Fruit fly (Drosophila melanogaster) whole organism, embryonic: ENCODE data around the gene CG10338.

ENCODE experiments used
- B-H1 ChIP-seq: fragments of 200-800 bp; sonication (Bioruptor generic); IDR thresholded peaks from 3 replicates; pipeline ENCODE4 v1.3.6; 2022; ENCODE audit warnings: missing biosample characterization, missing genetic modification characterization
- Bdp1 ChIP-seq: fragments of 200-800 bp; sonication (Bioruptor generic); optimal IDR thresholded peaks from 3 replicates; lab custom pipeline; 2016; ENCODE audit warnings: missing biosample characterization, missing genetic modification characterization
- Blimp-1 ChIP-seq: fragments of 200-800 bp; sonication (Bioruptor generic); optimal IDR thresholded peaks from 3 replicates; lab custom pipeline; 2018; ENCODE audit warnings: missing biosample characterization, missing genetic modification characterization, mild to moderate bottlenecking, moderate library complexity, missing genetic modification reagents
- CG10654 ChIP-seq: fragments of 200-800 bp; sonication (Bioruptor generic); optimal IDR thresholded peaks from 2 replicates; lab custom pipeline; 2016; ENCODE audit warnings: missing biosample characterization, missing genetic modification characterization
- CG11085 ChIP-seq: fragments of 200-800 bp; sonication (Bioruptor generic); IDR thresholded peaks from 2 replicates; pipeline ENCODE4 v1.3.6; 2022; ENCODE audit warnings: missing biosample characterization, missing genetic modification characterization
- CG11456 ChIP-seq: fragments of 200-800 bp; sonication (Bioruptor generic); IDR thresholded peaks from 3 replicates; pipeline ENCODE4 v1.3.6; 2022; ENCODE audit warnings: missing biosample characterization, missing genetic modification characterization
- CG12219 ChIP-seq: fragments of 200-800 bp; sonication (Bioruptor generic); optimal IDR thresholded peaks from 3 replicates; lab custom pipeline; 2018; ENCODE audit warnings: missing biosample characterization, mild to moderate bottlenecking, missing genetic modification characterization
- CG1233 ChIP-seq: fragments of 200-800 bp; sonication (Bioruptor generic); optimal IDR thresholded peaks from 4 replicates; lab custom pipeline; 2018; ENCODE audit warnings: missing biosample characterization, mild to moderate bottlenecking, missing genetic modification characterization
- CG12769 ChIP-seq: fragments of 200-800 bp; sonication (Bioruptor generic); optimal IDR thresholded peaks from 2 replicates; lab custom pipeline; 2019; ENCODE audit warnings: missing biosample characterization, mild to moderate bottlenecking, missing genetic modification characterization, moderate library complexity
- CG15601 ChIP-seq: fragments of 200-800 bp; sonication (Bioruptor generic); optimal IDR thresholded peaks from 3 replicates; lab custom pipeline; 2019; ENCODE audit warnings: missing biosample characterization, mild to moderate bottlenecking, missing genetic modification characterization, moderate library complexity
- CG17568 ChIP-seq: fragments of 200-800 bp; sonication (Bioruptor generic); optimal IDR thresholded peaks from 2 replicates; lab custom pipeline; 2018; ENCODE audit warnings: missing biosample characterization, mild to moderate bottlenecking, missing genetic modification characterization, moderate library complexity
- CG17612 ChIP-seq: fragments of 200-800 bp; sonication (Bioruptor generic); IDR thresholded peaks from 2 replicates; pipeline ENCODE4 v1.3.6; 2022; ENCODE audit warnings: missing biosample characterization, missing genetic modification characterization
- CG18262 ChIP-seq: fragments of 200-800 bp; optimal IDR thresholded peaks from 3 replicates; lab custom pipeline; 2019; ENCODE audit warnings: missing biosample characterization, mild to moderate bottlenecking, missing genetic modification characterization, moderate library complexity
- CG2712 ChIP-seq: fragments of 200-800 bp; optimal IDR thresholded peaks from 3 replicates; lab custom pipeline; 2019; ENCODE audit warnings: missing biosample characterization, mild to moderate bottlenecking, missing genetic modification characterization, moderate library complexity
- CG3065 ChIP-seq: fragments of 200-800 bp; sonication (Bioruptor generic); optimal IDR thresholded peaks from 2 replicates; lab custom pipeline; 2016; ENCODE audit warnings: missing biosample characterization, missing genetic modification characterization
- CG3163 ChIP-seq: fragments of 200-800 bp; sonication (Bioruptor generic); optimal IDR thresholded peaks from 3 replicates; lab custom pipeline; 2016; ENCODE audit warnings: missing biosample characterization, missing genetic modification characterization
- CG3281 ChIP-seq: fragments of 200-800 bp; sonication (Bioruptor generic); optimal IDR thresholded peaks from 3 replicates; lab custom pipeline; 2017; ENCODE audit warnings: missing biosample characterization, mild to moderate bottlenecking, missing genetic modification characterization
- CG33213 ChIP-seq: fragments of 200-800 bp; sonication (Bioruptor generic); optimal IDR thresholded peaks from 3 replicates; lab custom pipeline; 2016; ENCODE audit warnings: missing biosample characterization, missing genetic modification characterization
- CG43689 ChIP-seq: fragments of 200-800 bp; sonication (Bioruptor generic); IDR thresholded peaks from 2 replicates; pipeline ENCODE4 v1.3.6; 2022; ENCODE audit warnings: missing biosample characterization, missing genetic modification characterization
- CG6813 ChIP-seq: fragments of 200-800 bp; sonication (Bioruptor generic); optimal IDR thresholded peaks from 2 replicates; lab custom pipeline; 2017; ENCODE audit warnings: missing biosample characterization, missing genetic modification characterization, mild to moderate bottlenecking, moderate library complexity, missing genetic modification reagents
- CG7928 ChIP-seq: fragments of 200-800 bp; sonication (Bioruptor generic); optimal IDR thresholded peaks from 2 replicates; lab custom pipeline; 2017; ENCODE audit warnings: missing biosample characterization, mild to moderate bottlenecking, missing genetic modification characterization
- D19A ChIP-seq: fragments of 200-800 bp; optimal IDR thresholded peaks from 3 replicates; lab custom pipeline; 2019; ENCODE audit warnings: missing biosample characterization, mild to moderate bottlenecking, missing genetic modification characterization, moderate library complexity
- Deaf1 ChIP-seq: fragments of 200-800 bp; optimal IDR thresholded peaks from 3 replicates; lab custom pipeline; 2019; ENCODE audit warnings: missing biosample characterization, mild to moderate bottlenecking, missing genetic modification characterization, moderate library complexity
- Fer2 ChIP-seq: fragments of 200-800 bp; sonication (Bioruptor generic); optimal IDR thresholded peaks from 2 replicates; lab custom pipeline; 2018; ENCODE audit warnings: missing biosample characterization, mild to moderate bottlenecking, missing genetic modification characterization, moderate library complexity
- Gug ChIP-seq: fragments of 200-800 bp; sonication (Bioruptor generic); IDR thresholded peaks from 4 replicates; pipeline ENCODE4 v1.3.6; 2022; ENCODE audit warnings: missing biosample characterization, missing genetic modification characterization
- HHEX ChIP-seq: fragments of 200-800 bp; sonication (Bioruptor generic); optimal IDR thresholded peaks from 3 replicates; lab custom pipeline; 2017; ENCODE audit warnings: missing biosample characterization, mild to moderate bottlenecking, missing genetic modification characterization, missing genetic modification reagents
- HLHmδ ChIP-seq: fragments of 200-800 bp; sonication (Bioruptor generic); optimal IDR thresholded peaks from 2 replicates; lab custom pipeline; 2018; ENCODE audit warnings: missing biosample characterization, mild to moderate bottlenecking, missing genetic modification characterization, moderate library complexity
- Mes4 ChIP-seq: fragments of 200-800 bp; sonication (Bioruptor generic); optimal IDR thresholded peaks from 2 replicates; lab custom pipeline; 2016; ENCODE audit warnings: missing biosample characterization, missing genetic modification characterization
- Neu2 ChIP-seq: fragments of 200-800 bp; sonication (Bioruptor generic); optimal IDR thresholded peaks from 3 replicates; lab custom pipeline; 2016; ENCODE audit warnings: missing biosample characterization, missing genetic modification characterization, borderline replicate concordance
- Poxn ChIP-seq: fragments of 200-800 bp; sonication (Bioruptor generic); IDR thresholded peaks from 2 replicates; pipeline ENCODE4 v1.3.6; 2022; ENCODE audit warnings: missing biosample characterization, missing genetic modification characterization
- Six4 ChIP-seq: fragments of 200-800 bp; sonication (Bioruptor generic); optimal IDR thresholded peaks from 2 replicates; lab custom pipeline; 2016; ENCODE audit warnings: missing biosample characterization, missing genetic modification characterization
- ara ChIP-seq: fragments of 200-800 bp; sonication (Bioruptor generic); IDR thresholded peaks from 2 replicates; pipeline ENCODE4 v1.3.6; 2022; ENCODE audit warnings: missing biosample characterization, missing genetic modification characterization
- ase ChIP-seq: fragments of 200-800 bp; sonication (Bioruptor generic); IDR thresholded peaks from 3 replicates; pipeline ENCODE4 v1.3.6; 2022; ENCODE audit warnings: missing biosample characterization, missing genetic modification characterization
- bsh ChIP-seq, 2 experiments: fragments of 200-800 bp; sonication (Bioruptor generic); optimal IDR thresholded peaks; 2 replicates each; lab custom pipeline; 2017 to 2018; ENCODE audit warnings: mild to moderate bottlenecking in 2 of 2, missing biosample characterization in 2 of 2, missing genetic modification characterization in 2 of 2, moderate library complexity in 1 of 2
- cas ChIP-seq: fragments of 200-800 bp; sonication (Bioruptor generic); IDR thresholded peaks from 2 replicates; pipeline ENCODE4 v1.3.6; 2022; ENCODE audit warnings: missing biosample characterization, missing genetic modification characterization
- chm ChIP-seq: fragments of 200-800 bp; sonication (Bioruptor generic); IDR thresholded peaks from 2 replicates; pipeline ENCODE4 v1.3.6; 2022; ENCODE audit warnings: missing biosample characterization, missing genetic modification characterization
- gsb ChIP-seq: fragments of 200-800 bp; sonication (Bioruptor generic); IDR thresholded peaks from 2 replicates; pipeline ENCODE4 v1.3.6; 2022; ENCODE audit warnings: missing biosample characterization, missing genetic modification characterization
- jing ChIP-seq: fragments of 200-800 bp; sonication (Bioruptor generic); optimal IDR thresholded peaks from 2 replicates; lab custom pipeline; 2018; ENCODE audit warnings: missing biosample characterization, mild to moderate bottlenecking, missing genetic modification characterization
- kni ChIP-seq: fragments of 200-800 bp; sonication (Bioruptor generic); optimal IDR thresholded peaks from 3 replicates; lab custom pipeline; 2017; ENCODE audit warnings: mild to moderate bottlenecking, missing biosample characterization, missing genetic modification reagents, missing genetic modification characterization
- mld ChIP-seq: fragments of 200-800 bp; sonication (Bioruptor generic); IDR thresholded peaks from 3 replicates; pipeline ENCODE4 v1.3.6; 2022; ENCODE audit warnings: missing biosample characterization, missing genetic modification characterization; ENCODE audit not compliant: partially characterized antibody
- nom ChIP-seq: fragments of 200-800 bp; sonication (Bioruptor generic); optimal IDR thresholded peaks from 2 replicates; lab custom pipeline; 2017; ENCODE audit warnings: missing biosample characterization, missing genetic modification characterization, mild to moderate bottlenecking, moderate library complexity, missing genetic modification reagents
- odd ChIP-seq: fragments of 200-800 bp; sonication (Bioruptor generic); optimal IDR thresholded peaks from 2 replicates; lab custom pipeline; 2017; ENCODE audit warnings: missing biosample characterization, mild to moderate bottlenecking, missing genetic modification characterization
- peb ChIP-seq: fragments of 200-800 bp; sonication (Bioruptor generic); IDR thresholded peaks from 2 replicates; pipeline ENCODE4 v1.3.6; 2022; ENCODE audit warnings: missing biosample characterization, missing genetic modification characterization
- phol ChIP-seq: fragments of 200-800 bp; sonication (Bioruptor generic); optimal IDR thresholded peaks from 3 replicates; lab custom pipeline; 2018; ENCODE audit warnings: missing biosample characterization, mild to moderate bottlenecking, missing genetic modification characterization, moderate library complexity
- pros ChIP-seq: fragments of 200-800 bp; sonication (Bioruptor generic); optimal IDR thresholded peaks from 3 replicates; lab custom pipeline; 2019; ENCODE audit warnings: missing biosample characterization, mild to moderate bottlenecking, missing genetic modification characterization, moderate library complexity
- pzg ChIP-seq: fragments of 200-800 bp; sonication (Bioruptor generic); optimal IDR thresholded peaks from 3 replicates; lab custom pipeline; 2018; ENCODE audit warnings: missing biosample characterization, mild to moderate bottlenecking, missing genetic modification characterization, moderate library complexity
- slou ChIP-seq: fragments of 200-800 bp; sonication (Bioruptor generic); optimal IDR thresholded peaks from 3 replicates; lab custom pipeline; 2016; ENCODE audit warnings: missing biosample characterization, missing genetic modification characterization
- slp2 ChIP-seq: fragments of 200-800 bp; sonication (Bioruptor generic); optimal IDR thresholded peaks from 2 replicates; lab custom pipeline; 2016; ENCODE audit warnings: missing biosample characterization, missing genetic modification characterization
- sob ChIP-seq: fragments of 200-800 bp; sonication (Bioruptor generic); IDR thresholded peaks from 2 replicates; pipeline ENCODE4 v1.3.6; 2022; ENCODE audit warnings: missing biosample characterization, missing genetic modification characterization
- stwl ChIP-seq: fragments of 200-800 bp; sonication (Bioruptor generic); optimal IDR thresholded peaks from 3 replicates; lab custom pipeline; 2018; ENCODE audit warnings: missing biosample characterization, mild to moderate bottlenecking, missing genetic modification characterization, moderate library complexity

CG10338 gene

DNA sequence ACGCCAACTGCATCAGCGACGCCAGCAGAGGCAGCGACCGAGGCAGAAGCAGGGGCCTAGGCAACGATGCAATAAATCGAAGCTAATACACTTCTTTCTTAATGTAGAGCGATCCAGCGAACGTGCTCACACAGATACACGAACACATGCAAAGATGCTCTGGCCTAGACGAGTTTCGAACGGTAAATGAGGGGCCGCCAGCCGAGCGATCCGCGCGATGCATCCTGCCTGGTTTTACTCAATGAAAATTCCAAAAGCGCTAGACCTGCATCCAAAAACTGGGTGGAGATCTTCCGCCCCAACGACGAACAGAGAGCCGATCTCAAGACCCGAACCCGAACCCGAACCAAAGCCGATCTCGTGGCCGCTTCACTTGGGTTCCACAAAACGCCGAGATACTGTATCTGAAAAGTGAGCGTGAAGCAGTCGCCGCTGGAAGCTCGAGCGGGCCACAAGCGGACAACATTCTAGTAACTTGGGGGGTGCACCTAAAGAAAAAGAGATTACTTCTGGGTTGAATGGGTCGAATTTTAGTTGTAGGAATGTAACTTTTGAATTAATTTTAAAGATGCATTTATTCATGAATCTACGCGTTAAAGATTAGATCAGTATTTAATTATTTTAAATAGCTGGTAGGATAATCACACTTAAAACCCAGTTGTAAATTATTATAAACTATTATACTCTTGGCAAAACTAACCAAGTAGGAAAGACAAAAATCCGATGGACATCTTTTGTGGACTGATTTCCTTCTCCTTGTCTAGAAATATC is 37.5 kb downstream of the CG10338 start (continued):
- TF ChIP-seq Fer2, result no peak
- TF ChIP-seq CG15601 (tag; lab: Kevin White, UChicago), result no peak
- no peak for TF ChIP-seq CG17568 (GFP tag; lab: Kevin White, UChicago)
- no peak for TF ChIP-seq CG7928 (GFP tag; lab: Kevin White, UChicago)
- TF ChIP-seq pzg (GFP tag; lab: Kevin White, UChicago), result no peak
- TF ChIP-seq nom (GFP tag; lab: Kevin White, UChicago), result peak; percentile 25
- TF ChIP-seq Blimp-1 (GFP tag; lab: Kevin White, UChicago), result peak; percentile 34
- no peak for TF ChIP-seq CG33213 (GFP tag; lab: Kevin White, UChicago)
- TF ChIP-seq pros (GFP tag; lab: Kevin White, UChicago), result peak; percentile 60
- TF ChIP-seq HHEX, result no peak
- TF ChIP-seq CG3065 (GFP tag; lab: Kevin White, UChicago), result no peak
- 0 out of 2 replicates have a peak, but pooled peaks have one; percentile 5 for TF ChIP-seq ara
- TF ChIP-seq Gug (GFP tag; lab: Robert Waterston, UW), result no peak
- TF ChIP-seq CG12219, result no peak
- TF ChIP-seq CG11456 (GFP tag; lab: Robert Waterston, UW), result no peak
- TF ChIP-seq jing (GFP tag; lab: Kevin White, UChicago), result peak; percentile 58
- TF ChIP-seq CG12769 (tag; lab: Kevin White, UChicago), result peak; percentile 24
- no peak for TF ChIP-seq CG10654
- TF ChIP-seq cas (GFP tag; lab: Robert Waterston, UW), result no peak
- no peak for TF ChIP-seq CG11085 (GFP tag; lab: Robert Waterston, UW)
- TF ChIP-seq B-H1 (GFP tag; lab: Robert Waterston, UW), result no peak
- peak; percentile 37 for TF ChIP-seq HLHmδ (GFP tag; lab: Kevin White, UChicago)
- no peak for TF ChIP-seq sob (GFP tag; lab: Robert Waterston, UW)
- TF ChIP-seq Neu2 (GFP tag; lab: Kevin White, UChicago), result no peak
- no peak for TF ChIP-seq Mes4 (GFP tag; lab: Kevin White, UChicago)
- TF ChIP-seq CG3281 (GFP tag; lab: Kevin White, UChicago), result no peak
- TF ChIP-seq Deaf1 (tag; lab: Kevin White, UChicago), result peak; percentile 98
- TF ChIP-seq chm (GFP tag; lab: Robert Waterston, UW), result peak; percentile 47
- no peak for TF ChIP-seq CG1233 (GFP tag; lab: Kevin White, UChicago)
- no peak for TF ChIP-seq stwl (tag; lab: Kevin White, UChicago)
- no peak for TF ChIP-seq CG43689 (GFP tag; lab: Robert Waterston, UW)
- no peak for TF ChIP-seq CG6813 (GFP tag; lab: Kevin White, UChicago)
- no peak for TF ChIP-seq CG3163 (GFP tag; lab: Kevin White, UChicago)
- TF ChIP-seq slou, result no peak
- TF ChIP-seq slp2 (GFP tag; lab: Kevin White, UChicago), result no peak
- TF ChIP-seq CG2712, result peak; percentile 14
- TF ChIP-seq kni (GFP tag; lab: Kevin White, UChicago), result peak; percentile 98
- TF ChIP-seq mld (GFP tag; lab: Robert Waterston, UW), result no peak
- no peak for TF ChIP-seq ase (GFP tag; lab: Robert Waterston, UW)
- peak; percentile 67 for TF ChIP-seq D19A (tag; lab: Kevin White, UChicago)
- no peak for TF ChIP-seq Six4 (GFP tag; lab: Kevin White, UChicago)
- TF ChIP-seq bsh (GFP tag; optimal IDR thresholded peaks at IDR 0.05; lab: Kevin White, UChicago), result peak in 1 of 2 experiments; percentile 9
- TF ChIP-seq gsb (GFP tag; lab: Robert Waterston, UW), result no peak
- TF ChIP-seq phol (tag; lab: Kevin White, UChicago), result no peak
- no peak for TF ChIP-seq Bdp1 (GFP tag; lab: Kevin White, UChicago)
- no peak for TF ChIP-seq CG17612 (GFP tag; lab: Robert Waterston, UW)
- TF ChIP-seq CG18262 (tag; lab: Kevin White, UChicago), result peak; percentile 21
- TF ChIP-seq Poxn (GFP tag; lab: Robert Waterston, UW), result no peak
- no peak for TF ChIP-seq peb (GFP tag; lab: Robert Waterston, UW)
- no peak for TF ChIP-seq odd (GFP tag; lab: Kevin White, UChicago)
